Fruit fly (Drosophila melanogaster) whole organism, embryonic: Measurements from ENCODE around the gene CG4658.
A peak's percentile ranks its signal among the peaks of the same experiment; 100 is the strongest.

ENCODE experiments used
- Atf-2 ChIP-seq: fragments of 200-800 bp; sonication (Bioruptor generic); optimal IDR thresholded peaks from 2 replicates; lab custom pipeline; 2016; ENCODE audit warnings: missing biosample characterization, missing genetic modification characterization
- CG10462 ChIP-seq: fragments of 200-800 bp; sonication (Bioruptor generic); optimal IDR thresholded peaks from 2 replicates; lab custom pipeline; 2016; ENCODE audit warnings: missing biosample characterization, missing genetic modification characterization
- CG10959 ChIP-seq: fragments of 200-800 bp; sonication (Bioruptor generic); IDR thresholded peaks from 2 replicates; pipeline ENCODE4 v1.3.6; 2022; ENCODE audit warnings: missing biosample characterization, missing genetic modification characterization
- CG11504 ChIP-seq: fragments of 200-800 bp; sonication (Bioruptor generic); optimal IDR thresholded peaks from 3 replicates; lab custom pipeline; 2019; ENCODE audit warnings: missing biosample characterization, mild to moderate bottlenecking, missing genetic modification characterization, moderate library complexity
- CG11560 ChIP-seq: fragments of 200-800 bp; sonication (Bioruptor generic); IDR thresholded peaks from 3 replicates; pipeline ENCODE4 v1.3.6; 2022; ENCODE audit warnings: missing biosample characterization, missing genetic modification characterization
- CG12236 ChIP-seq: fragments of 200-800 bp; sonication (Bioruptor generic); optimal IDR thresholded peaks from 2 replicates; lab custom pipeline; 2016; ENCODE audit warnings: missing biosample characterization, missing genetic modification characterization
- CG12769 ChIP-seq: fragments of 200-800 bp; sonication (Bioruptor generic); optimal IDR thresholded peaks from 2 replicates; lab custom pipeline; 2019; ENCODE audit warnings: missing biosample characterization, mild to moderate bottlenecking, missing genetic modification characterization, moderate library complexity
- CG15269 ChIP-seq: fragments of 200-800 bp; sonication (Bioruptor generic); optimal IDR thresholded peaks from 2 replicates; lab custom pipeline; 2018; ENCODE audit warnings: missing biosample characterization, mild to moderate bottlenecking, missing genetic modification characterization, moderate library complexity
- CG2875 ChIP-seq: fragments of 200-800 bp; sonication (Bioruptor generic); optimal IDR thresholded peaks from 2 replicates; lab custom pipeline; 2017; ENCODE audit warnings: missing biosample characterization, mild to moderate bottlenecking, missing genetic modification characterization, missing genetic modification reagents
- CG3163 ChIP-seq: fragments of 200-800 bp; sonication (Bioruptor generic); optimal IDR thresholded peaks from 3 replicates; lab custom pipeline; 2016; ENCODE audit warnings: missing biosample characterization, missing genetic modification characterization
- CG34422 ChIP-seq: fragments of 200-800 bp; sonication (Bioruptor generic); IDR thresholded peaks from 3 replicates; pipeline ENCODE4 v1.3.6; 2022; ENCODE audit warnings: missing biosample characterization, missing genetic modification characterization
- CG3838 ChIP-seq: fragments of 200-800 bp; sonication (Bioruptor generic); optimal IDR thresholded peaks from 3 replicates; lab custom pipeline; 2016; ENCODE audit warnings: missing biosample characterization, missing genetic modification characterization
- CG4730 ChIP-seq: fragments of 200-800 bp; sonication (Bioruptor generic); IDR thresholded peaks from 2 replicates; pipeline ENCODE4 v1.3.6; 2022; ENCODE audit warnings: missing biosample characterization, missing genetic modification characterization
- CG7928 ChIP-seq: fragments of 200-800 bp; sonication (Bioruptor generic); optimal IDR thresholded peaks from 2 replicates; lab custom pipeline; 2017; ENCODE audit warnings: missing biosample characterization, mild to moderate bottlenecking, missing genetic modification characterization
- CG7963 ChIP-seq: fragments of 200-800 bp; sonication (Bioruptor generic); IDR thresholded peaks from 3 replicates; pipeline ENCODE4 v1.3.6; 2022; ENCODE audit warnings: missing biosample characterization, missing genetic modification characterization; ENCODE audit not compliant: partially characterized antibody
- CG8388 ChIP-seq: fragments of 200-800 bp; sonication (Bioruptor generic); optimal IDR thresholded peaks from 2 replicates; lab custom pipeline; 2019; ENCODE audit warnings: missing biosample characterization, mild to moderate bottlenecking, missing genetic modification characterization, moderate library complexity
- CG9215 ChIP-seq: fragments of 200-800 bp; sonication (Bioruptor generic); IDR thresholded peaks from 2 replicates; pipeline ENCODE4 v1.3.6; 2022; ENCODE audit warnings: missing biosample characterization, missing genetic modification characterization
- CG9932 ChIP-seq: fragments of 200-800 bp; sonication (Bioruptor generic); IDR thresholded peaks from 2 replicates; pipeline ENCODE4 v1.3.6; 2022; ENCODE audit warnings: missing biosample characterization, missing genetic modification characterization
- Dfd ChIP-seq, 2 experiments: fragments of >200 bp; optimal IDR thresholded peaks; 2 replicates each; lab custom pipeline; 2017; ENCODE audit warnings: missing biosample characterization in 2 of 2, missing genetic modification characterization in 2 of 2
- Dip2 ChIP-seq: fragments of 200-800 bp; sonication (Bioruptor generic); IDR thresholded peaks from 2 replicates; pipeline ENCODE4 v1.3.6; 2022; ENCODE audit warnings: missing biosample characterization, missing genetic modification characterization
- Dip3 ChIP-seq: fragments of 200-800 bp; sonication (Bioruptor generic); optimal IDR thresholded peaks from 3 replicates; lab custom pipeline; 2016; ENCODE audit warnings: missing biosample characterization, missing genetic modification characterization
- E2f2 ChIP-seq: fragments of 200-800 bp; sonication (Bioruptor generic); IDR thresholded peaks from 2 replicates; pipeline ENCODE4 v1.3.6; 2022; ENCODE audit warnings: missing biosample characterization, missing genetic modification characterization
- HLH4C ChIP-seq: fragments of 200-800 bp; sonication (Bioruptor generic); IDR thresholded peaks from 3 replicates; pipeline ENCODE4 v1.3.6; 2022; ENCODE audit warnings: missing biosample characterization, missing genetic modification characterization; ENCODE audit not compliant: partially characterized antibody
- Hr39 ChIP-seq: fragments of >200 bp; optimal IDR thresholded peaks from 2 replicates; lab custom pipeline; 2017
- PHDP ChIP-seq: fragments of 200-800 bp; sonication (Bioruptor generic); optimal IDR thresholded peaks from 3 replicates; lab custom pipeline; 2018; ENCODE audit warnings: missing biosample characterization, mild to moderate bottlenecking, missing genetic modification characterization, moderate library complexity
- Rfx ChIP-seq: fragments of 200-800 bp; sonication (Bioruptor generic); IDR thresholded peaks from 2 replicates; pipeline ENCODE4 v1.3.6; 2022; ENCODE audit warnings: missing biosample characterization, missing genetic modification characterization
- Sox102F ChIP-seq: fragments of 200-800 bp; sonication (Bioruptor generic); optimal IDR thresholded peaks from 2 replicates; lab custom pipeline; 2018; ENCODE audit warnings: missing biosample characterization, mild to moderate bottlenecking, missing genetic modification characterization, moderate library complexity
- Trl ChIP-seq, 3 experiments: fragments of >200 bp in 2 of 3; fragments of 200-800 bp in 1 of 3; sonication (Bioruptor generic) in 1 of 3; optimal IDR thresholded peaks; 2 replicates in 1 of 3; 3 replicates in 2 of 3; lab custom pipeline; 2016 to 2017; ENCODE audit warnings: missing biosample characterization in 1 of 3, missing genetic modification characterization in 1 of 3
- al ChIP-seq: fragments of 200-800 bp; sonication (Bioruptor generic); IDR thresholded peaks from 2 replicates; pipeline ENCODE4 v1.3.6; 2022; ENCODE audit warnings: missing biosample characterization, missing genetic modification characterization
- caup ChIP-seq: fragments of 200-800 bp; sonication (Bioruptor generic); optimal IDR thresholded peaks from 3 replicates; lab custom pipeline; 2017; ENCODE audit warnings: missing biosample characterization, mild to moderate bottlenecking, missing genetic modification characterization, moderate library complexity; ENCODE audit not compliant: severe bottlenecking
- croc ChIP-seq: fragments of 200-800 bp; sonication (Bioruptor generic); conservative IDR thresholded peaks from 3 replicates; pipeline ENCODE4 v1.3.6; 2022; ENCODE audit warnings: missing biosample characterization, missing genetic modification characterization
- crol ChIP-seq: fragments of 200-800 bp; sonication (Bioruptor generic); IDR thresholded peaks from 2 replicates; pipeline ENCODE4 v1.3.6; 2022; ENCODE audit warnings: missing biosample characterization, missing genetic modification characterization
- crp ChIP-seq, 2 experiments: fragments of 200-800 bp; sonication (Bioruptor generic); optimal IDR thresholded peaks; 2 replicates in 1 of 2; 3 replicates in 1 of 2; lab custom pipeline; 2017; ENCODE audit warnings: missing biosample characterization in 2 of 2, missing genetic modification characterization in 2 of 2, mild to moderate bottlenecking in 1 of 2, moderate library complexity in 1 of 2
- dan ChIP-seq: fragments of 200-800 bp; sonication (Bioruptor generic); IDR thresholded peaks from 2 replicates; pipeline ENCODE4 v1.3.6; 2022; ENCODE audit warnings: missing biosample characterization, missing genetic modification characterization
- dati ChIP-seq: fragments of 200-800 bp; sonication (Bioruptor generic); IDR thresholded peaks from 2 replicates; pipeline ENCODE4 v1.3.6; 2022; ENCODE audit warnings: missing biosample characterization, missing genetic modification characterization
- emc ChIP-seq: fragments of 200-800 bp; sonication (Bioruptor generic); optimal IDR thresholded peaks from 2 replicates; lab custom pipeline; 2016; ENCODE audit warnings: missing biosample characterization, missing genetic modification characterization
- fd102C ChIP-seq: fragments of 200-800 bp; sonication (Bioruptor generic); optimal IDR thresholded peaks from 2 replicates; lab custom pipeline; 2018; ENCODE audit warnings: missing biosample characterization, mild to moderate bottlenecking, missing genetic modification characterization, moderate library complexity
- fru ChIP-seq: fragments of >200 bp; optimal IDR thresholded peaks from 2 replicates; lab custom pipeline; 2017
- grn ChIP-seq: fragments of 200-800 bp; sonication (Bioruptor generic); optimal IDR thresholded peaks from 3 replicates; lab custom pipeline; 2017; ENCODE audit warnings: missing biosample characterization, missing genetic modification characterization
- lov ChIP-seq, 2 experiments: fragments of 200-800 bp in 1 of 2; fragments of >200 bp in 1 of 2; sonication (Bioruptor generic) in 1 of 2; IDR thresholded peaks in 1 of 2; optimal IDR thresholded peaks in 1 of 2; 2 replicates in 1 of 2; 3 replicates in 1 of 2; pipeline versions ENCODE4 v1.3.6 to Lab custom; 2017 to 2022; ENCODE audit warnings: missing biosample characterization in 1 of 2, missing genetic modification characterization in 1 of 2
- mirr ChIP-seq: fragments of 200-800 bp; sonication (Bioruptor generic); optimal IDR thresholded peaks from 3 replicates; lab custom pipeline; 2018; ENCODE audit warnings: missing biosample characterization, mild to moderate bottlenecking, missing genetic modification characterization
- onecut ChIP-seq: fragments of 200-800 bp; sonication (Bioruptor generic); IDR thresholded peaks from 2 replicates; pipeline ENCODE4 v1.3.6; 2022; ENCODE audit warnings: missing biosample characterization, missing genetic modification characterization
- org-1 ChIP-seq: fragments of 200-800 bp; sonication (Bioruptor generic); optimal IDR thresholded peaks from 2 replicates; lab custom pipeline; 2017; ENCODE audit warnings: missing biosample characterization, missing genetic modification characterization
- sens ChIP-seq: fragments of 200-800 bp; sonication (Bioruptor generic); peaks from one replicate; lab custom pipeline; 2016; ENCODE audit warnings: missing biosample characterization, missing genetic modification characterization
- sisA ChIP-seq: fragments of 200-800 bp; sonication (Bioruptor generic); IDR thresholded peaks from 2 replicates; pipeline ENCODE4 v1.3.6; 2022; ENCODE audit warnings: missing biosample characterization, missing genetic modification characterization
- stwl ChIP-seq: fragments of 200-800 bp; sonication (Bioruptor generic); optimal IDR thresholded peaks from 3 replicates; lab custom pipeline; 2018; ENCODE audit warnings: missing biosample characterization, mild to moderate bottlenecking, missing genetic modification characterization, moderate library complexity
- trh ChIP-seq: fragments of 200-800 bp; sonication (Bioruptor generic); optimal IDR thresholded peaks from 2 replicates; lab custom pipeline; 2016; ENCODE audit warnings: missing biosample characterization, missing genetic modification characterization
- unpg ChIP-seq: fragments of 200-800 bp; sonication (Bioruptor generic); optimal IDR thresholded peaks from 3 replicates; lab custom pipeline; 2018; ENCODE audit warnings: missing biosample characterization, mild to moderate bottlenecking, missing genetic modification characterization, moderate library complexity
- vvl ChIP-seq: fragments of 200-800 bp; sonication (Bioruptor generic); IDR thresholded peaks from 2 replicates; pipeline ENCODE4 v1.3.6; 2022; ENCODE audit warnings: missing biosample characterization, missing genetic modification characterization
- yki ChIP-seq: fragments of >200 bp; optimal IDR thresholded peaks from 3 replicates; lab custom pipeline; 2018
- z ChIP-seq: fragments of 200-800 bp; sonication (Bioruptor generic); IDR thresholded peaks from 3 replicates; pipeline ENCODE4 v1.3.6; 2022; ENCODE audit warnings: missing biosample characterization, missing genetic modification characterization
- zen ChIP-seq: fragments of 200-800 bp; sonication (Bioruptor generic); optimal IDR thresholded peaks from 3 replicates; lab custom pipeline; 2018; ENCODE audit warnings: missing biosample characterization, mild to moderate bottlenecking, missing genetic modification characterization, moderate library complexity

CG4658 gene

dm6 chr2L:9947265-9947664 lies 9.7 kb upstream of the CG4658 start, which contains the start of gene CG5853 (continued):
- no peak for TF ChIP-seq croc (GFP tag; lab: Robert Waterston, UW)
- no peak for TF ChIP-seq Dfd (GFP tag; optimal IDR thresholded peaks at IDR 0.05; lab: Kevin White, UChicago)
- TF ChIP-seq CG34422 (GFP tag; lab: Robert Waterston, UW), result 0 out of 3 replicates have a peak, but pooled peaks have one; percentile 21
- TF ChIP-seq Atf-2, result no peak
- TF ChIP-seq CG11504 (tag; lab: Kevin White, UChicago), result no peak
- no peak for TF ChIP-seq vvl (GFP tag; lab: Robert Waterston, UW)
- no peak for TF ChIP-seq CG4730
- 0 out of 3 replicates have a peak, but pooled peaks have one; percentile 28 for TF ChIP-seq z (GFP tag; lab: Robert Waterston, UW)
- no peak for TF ChIP-seq CG2875 (GFP tag; lab: Kevin White, UChicago)
- no peak for TF ChIP-seq CG7963 (GFP tag; lab: Robert Waterston, UW)
- no peak for TF ChIP-seq dan (GFP tag; lab: Robert Waterston, UW)
- TF ChIP-seq PHDP, result peak; percentile 4
- TF ChIP-seq Rfx (GFP tag; lab: Robert Waterston, UW), result peak; percentile 52
- TF ChIP-seq grn (GFP tag; lab: Kevin White, UChicago), result peak; percentile 10
- TF ChIP-seq Dip2 (GFP tag; lab: Robert Waterston, UW), result no peak
- no peak for TF ChIP-seq fd102C
- no peak for TF ChIP-seq CG12236 (GFP tag; lab: Kevin White, UChicago)
- TF ChIP-seq mirr (GFP tag; lab: Kevin White, UChicago), result peak; percentile 84
- no peak for TF ChIP-seq stwl
- TF ChIP-seq E2f2 (GFP tag; lab: Robert Waterston, UW), result no peak
- no peak for TF ChIP-seq al (GFP tag; lab: Robert Waterston, UW)
- no peak for TF ChIP-seq yki (lab: Kevin White, UChicago)
- no peak for TF ChIP-seq trh (GFP tag; lab: Kevin White, UChicago)
- no peak for TF ChIP-seq sisA
- TF ChIP-seq CG9932, result 0 out of 2 replicates have a peak, but pooled peaks have one; percentile 20
- no peak for TF ChIP-seq CG11560 (tag; lab: Robert Waterston, UW)
- TF ChIP-seq org-1 (GFP tag; lab: Kevin White, UChicago), result no peak
- TF ChIP-seq CG10959 (GFP tag; lab: Robert Waterston, UW), result no peak
- TF ChIP-seq Sox102F (GFP tag; lab: Kevin White, UChicago), result no peak
- peak; percentile 31 for TF ChIP-seq sens (GFP tag; lab: Kevin White, UChicago)
- TF ChIP-seq CG8388, result no peak
- TF ChIP-seq CG12769 (tag; lab: Kevin White, UChicago), result peak; percentile 99
- TF ChIP-seq emc (GFP tag; lab: Kevin White, UChicago), result no peak
- peak; percentile 2 for TF ChIP-seq CG15269 (tag; lab: Kevin White, UChicago)
- TF ChIP-seq CG3163, result peak; percentile 25
- no peak for TF ChIP-seq Hr39 (lab: Kevin White, UChicago)
- TF ChIP-seq Trl (optimal IDR thresholded peaks at IDR 0.05; lab: Kevin White, UChicago), result no peak
- TF ChIP-seq Trl (GFP tag; optimal IDR thresholded peaks at IDR 0.05; lab: Kevin White, UChicago), result no peak
- no peak for TF ChIP-seq unpg (GFP tag; lab: Kevin White, UChicago)
- no peak for TF ChIP-seq CG7928 (GFP tag; lab: Kevin White, UChicago)
- no peak for TF ChIP-seq dati (GFP tag; lab: Robert Waterston, UW)
- no peak for TF ChIP-seq crp (GFP tag; optimal IDR thresholded peaks at IDR 0.05; lab: Kevin White, UChicago)
- TF ChIP-seq fru (lab: Kevin White, UChicago), result no peak
- no peak for TF ChIP-seq HLH4C (GFP tag; lab: Robert Waterston, UW)
- no peak for TF ChIP-seq Dip3 (GFP tag; lab: Kevin White, UChicago)
- TF ChIP-seq CG9215 (GFP tag; lab: Robert Waterston, UW), result no peak
- TF ChIP-seq crol (GFP tag; lab: Robert Waterston, UW), result no peak
- no peak for TF ChIP-seq zen
- no peak for TF ChIP-seq CG3838
- TF ChIP-seq CG10462 (GFP tag; lab: Kevin White, UChicago), result no peak
- TF ChIP-seq onecut, result no peak
- peak; percentile 36 for TF ChIP-seq caup (GFP tag; lab: Kevin White, UChicago)
- TF ChIP-seq lov (optimal IDR thresholded peaks at IDR 0.05; lab: Kevin White, UChicago), result no peak
- TF ChIP-seq lov (GFP tag; IDR thresholded peaks at IDR 0.05; lab: Robert Waterston, UW), result no peak
